Fruit fly (Drosophila melanogaster) whole organism, embryonic: ENCODE results near the gene CG17121.

Experiments used
- Bteb2 ChIP-seq: fragments of 200-800 bp; sonication (Bioruptor generic); optimal IDR thresholded peaks from 2 replicates; lab custom pipeline; 2016; ENCODE audit warnings: missing biosample characterization, missing genetic modification characterization
- CG10543 ChIP-seq: fragments of 200-800 bp; sonication (Bioruptor generic); optimal IDR thresholded peaks from 3 replicates; lab custom pipeline; 2017; ENCODE audit warnings: missing biosample characterization, mild to moderate bottlenecking, missing genetic modification characterization, moderate library complexity
- CG10565 ChIP-seq: fragments of 200-800 bp; sonication (Bioruptor generic); optimal IDR thresholded peaks from 3 replicates; lab custom pipeline; 2016; ENCODE audit warnings: missing biosample characterization, mild to moderate bottlenecking, missing genetic modification characterization
- CG10654 ChIP-seq: fragments of 200-800 bp; sonication (Bioruptor generic); optimal IDR thresholded peaks from 2 replicates; lab custom pipeline; 2016; ENCODE audit warnings: missing biosample characterization, missing genetic modification characterization
- CG10959 ChIP-seq: fragments of 200-800 bp; sonication (Bioruptor generic); IDR thresholded peaks from 2 replicates; pipeline ENCODE4 v1.3.6; 2022; ENCODE audit warnings: missing biosample characterization, missing genetic modification characterization
- CG11398 ChIP-seq: fragments of 200-800 bp; sonication (Bioruptor generic); optimal IDR thresholded peaks from 2 replicates; lab custom pipeline; 2016; ENCODE audit warnings: missing biosample characterization, missing genetic modification characterization
- CG13775 ChIP-seq: fragments of 200-800 bp; sonication (Bioruptor generic); optimal IDR thresholded peaks from 3 replicates; lab custom pipeline; 2017; ENCODE audit warnings: missing biosample characterization, mild to moderate bottlenecking, missing genetic modification characterization
- CG14710 ChIP-seq: fragments of 200-800 bp; sonication (Bioruptor generic); optimal IDR thresholded peaks from 3 replicates; lab custom pipeline; 2019; ENCODE audit warnings: missing biosample characterization, mild to moderate bottlenecking, missing genetic modification characterization, moderate library complexity
- CG17186 ChIP-seq: fragments of 200-800 bp; sonication (Bioruptor generic); optimal IDR thresholded peaks from 3 replicates; lab custom pipeline; 2017; ENCODE audit warnings: missing biosample characterization, missing genetic modification reagents, missing genetic modification characterization
- CG17361 ChIP-seq: fragments of 200-800 bp; sonication (Bioruptor generic); IDR thresholded peaks from 3 replicates; pipeline ENCODE4 v1.3.6; 2022; ENCODE audit warnings: missing biosample characterization, missing genetic modification characterization
- CG2199 ChIP-seq: fragments of 200-800 bp; sonication (Bioruptor generic); IDR thresholded peaks from 3 replicates; pipeline ENCODE4 v1.3.6; 2022; ENCODE audit warnings: missing biosample characterization, missing genetic modification characterization
- CG30020 ChIP-seq: fragments of 200-800 bp; optimal IDR thresholded peaks from 2 replicates; lab custom pipeline; 2019; ENCODE audit warnings: missing biosample characterization, mild to moderate bottlenecking, missing genetic modification characterization, moderate library complexity
- CG32772 ChIP-seq: fragments of 200-800 bp; sonication (Bioruptor generic); IDR thresholded peaks from 2 replicates; pipeline ENCODE4 v1.3.6; 2022; ENCODE audit warnings: missing biosample characterization, missing genetic modification characterization
- CG3281 ChIP-seq: fragments of 200-800 bp; sonication (Bioruptor generic); optimal IDR thresholded peaks from 3 replicates; lab custom pipeline; 2017; ENCODE audit warnings: missing biosample characterization, mild to moderate bottlenecking, missing genetic modification characterization
- CG4360 ChIP-seq: fragments of 200-800 bp; sonication (Bioruptor generic); IDR thresholded peaks from 2 replicates; pipeline ENCODE4 v1.3.6; 2022; ENCODE audit warnings: missing biosample characterization, missing genetic modification characterization
- CG6689 ChIP-seq: fragments of 200-800 bp; sonication (Bioruptor generic); IDR thresholded peaks from 2 replicates; pipeline ENCODE4 v1.3.6; 2022; ENCODE audit warnings: missing biosample characterization, missing genetic modification characterization
- D19A ChIP-seq: fragments of 200-800 bp; optimal IDR thresholded peaks from 3 replicates; lab custom pipeline; 2019; ENCODE audit warnings: missing biosample characterization, mild to moderate bottlenecking, missing genetic modification characterization, moderate library complexity
- E2f2 ChIP-seq: fragments of 200-800 bp; sonication (Bioruptor generic); IDR thresholded peaks from 2 replicates; pipeline ENCODE4 v1.3.6; 2022; ENCODE audit warnings: missing biosample characterization, missing genetic modification characterization
- Ets65A ChIP-seq: fragments of 200-800 bp; sonication (Bioruptor generic); peaks from one replicate; lab custom pipeline; 2016; ENCODE audit warnings: missing biosample characterization, missing genetic modification characterization
- H2.0 ChIP-seq: fragments of 200-800 bp; sonication (Bioruptor generic); IDR thresholded peaks from 2 replicates; pipeline ENCODE4 v1.3.6; 2022; ENCODE audit warnings: missing biosample characterization, missing genetic modification characterization
- Hmr ChIP-seq: fragments of 200-800 bp; sonication (Bioruptor generic); optimal IDR thresholded peaks from 3 replicates; lab custom pipeline; 2017; ENCODE audit warnings: mild to moderate bottlenecking, missing biosample characterization, missing genetic modification reagents, missing genetic modification characterization
- Hr39 ChIP-seq: fragments of >200 bp; optimal IDR thresholded peaks from 2 replicates; lab custom pipeline; 2017
- Lim3 ChIP-seq: fragments of 200-800 bp; sonication (Bioruptor generic); IDR thresholded peaks from 2 replicates; pipeline ENCODE4 v1.3.6; 2022; ENCODE audit warnings: missing biosample characterization, missing genetic modification characterization
- Meics ChIP-seq: fragments of 200-800 bp; sonication (Bioruptor generic); optimal IDR thresholded peaks from 2 replicates; lab custom pipeline; 2017; ENCODE audit warnings: missing biosample characterization, mild to moderate bottlenecking, missing genetic modification characterization
- Mrtf ChIP-seq: fragments of 200-800 bp; sonication (Bioruptor generic); IDR thresholded peaks from 3 replicates; pipeline ENCODE4 v1.3.6; 2022; ENCODE audit warnings: missing biosample characterization, missing genetic modification characterization
- Pdp1 ChIP-seq, 2 experiments: fragments of 200-800 bp; sonication (Bioruptor generic); optimal IDR thresholded peaks; 3 replicates each; lab custom pipeline; 2016; ENCODE audit warnings: missing biosample characterization in 2 of 2, missing genetic modification characterization in 2 of 2, mild to moderate bottlenecking in 1 of 2, moderate library complexity in 1 of 2
- Poxn ChIP-seq: fragments of 200-800 bp; sonication (Bioruptor generic); IDR thresholded peaks from 2 replicates; pipeline ENCODE4 v1.3.6; 2022; ENCODE audit warnings: missing biosample characterization, missing genetic modification characterization
- Spps ChIP-seq: fragments of 200-800 bp; sonication (Bioruptor generic); optimal IDR thresholded peaks from 2 replicates; lab custom pipeline; 2018; ENCODE audit warnings: missing biosample characterization, mild to moderate bottlenecking, missing genetic modification characterization
- ac ChIP-seq: fragments of 200-800 bp; sonication (Bioruptor generic); optimal IDR thresholded peaks from 3 replicates; lab custom pipeline; 2017; ENCODE audit warnings: missing biosample characterization, mild to moderate bottlenecking, missing genetic modification characterization
- bbx ChIP-seq: fragments of 200-800 bp; sonication (Bioruptor generic); IDR thresholded peaks from 2 replicates; pipeline ENCODE4 v1.3.6; 2022; ENCODE audit warnings: missing biosample characterization, missing genetic modification characterization; ENCODE audit not compliant: partially characterized antibody
- bcd ChIP-seq: fragments of 200-800 bp; sonication (Bioruptor generic); optimal IDR thresholded peaks from 2 replicates; lab custom pipeline; 2017; ENCODE audit warnings: missing biosample characterization, mild to moderate bottlenecking, missing genetic modification characterization
- cas ChIP-seq: fragments of 200-800 bp; sonication (Bioruptor generic); IDR thresholded peaks from 2 replicates; pipeline ENCODE4 v1.3.6; 2022; ENCODE audit warnings: missing biosample characterization, missing genetic modification characterization
- croc ChIP-seq: fragments of 200-800 bp; sonication (Bioruptor generic); conservative IDR thresholded peaks from 3 replicates; pipeline ENCODE4 v1.3.6; 2022; ENCODE audit warnings: missing biosample characterization, missing genetic modification characterization
- crol ChIP-seq: fragments of 200-800 bp; sonication (Bioruptor generic); IDR thresholded peaks from 2 replicates; pipeline ENCODE4 v1.3.6; 2022; ENCODE audit warnings: missing biosample characterization, missing genetic modification characterization
- da ChIP-seq: fragments of 200-800 bp; sonication (Bioruptor generic); optimal IDR thresholded peaks from 2 replicates; lab custom pipeline; 2016; ENCODE audit warnings: missing biosample characterization, missing genetic modification characterization
- dm ChIP-seq: fragments of 200-800 bp; sonication (Bioruptor generic); optimal IDR thresholded peaks from 3 replicates; lab custom pipeline; 2016; ENCODE audit warnings: missing biosample characterization, missing genetic modification characterization
- eyg ChIP-seq: fragments of 200-800 bp; sonication (Bioruptor generic); optimal IDR thresholded peaks from 3 replicates; lab custom pipeline; 2016; ENCODE audit warnings: missing biosample characterization, missing genetic modification characterization
- kni ChIP-seq: fragments of 200-800 bp; sonication (Bioruptor generic); optimal IDR thresholded peaks from 3 replicates; lab custom pipeline; 2017; ENCODE audit warnings: mild to moderate bottlenecking, missing biosample characterization, missing genetic modification reagents, missing genetic modification characterization
- mirr ChIP-seq: fragments of 200-800 bp; sonication (Bioruptor generic); optimal IDR thresholded peaks from 3 replicates; lab custom pipeline; 2018; ENCODE audit warnings: missing biosample characterization, mild to moderate bottlenecking, missing genetic modification characterization
- nerfin-2 ChIP-seq: fragments of 200-800 bp; sonication (Bioruptor generic); IDR thresholded peaks from 2 replicates; pipeline ENCODE4 v1.3.6; 2022; ENCODE audit warnings: missing biosample characterization, missing genetic modification characterization; ENCODE audit not compliant: partially characterized antibody
- prd ChIP-seq, 3 experiments: fragments of >200 bp in 2 of 3; fragments of 200-800 bp in 1 of 3; sonication (Bioruptor generic) in 1 of 3; optimal IDR thresholded peaks in 2 of 3; IDR thresholded peaks in 1 of 3; 2 replicates in 2 of 3; 3 replicates in 1 of 3; pipeline versions ENCODE4 v1.3.6 to Lab custom; 2017 to 2022; ENCODE audit warnings: missing biosample characterization in 1 of 3, missing genetic modification characterization in 1 of 3
- sqz ChIP-seq: fragments of 200-800 bp; sonication (Bioruptor generic); optimal IDR thresholded peaks from 3 replicates; lab custom pipeline; 2018; ENCODE audit warnings: missing biosample characterization, mild to moderate bottlenecking, missing genetic modification characterization
- toy ChIP-seq: fragments of 200-800 bp; sonication (Bioruptor generic); IDR thresholded peaks from 2 replicates; pipeline ENCODE4 v1.3.6; 2022; ENCODE audit warnings: missing biosample characterization, missing genetic modification characterization
- twi ChIP-seq: fragments of 200-800 bp; optimal IDR thresholded peaks from 2 replicates; lab custom pipeline; 2019; ENCODE audit warnings: missing biosample characterization, mild to moderate bottlenecking, missing genetic modification characterization, moderate library complexity
- yki ChIP-seq: fragments of >200 bp; optimal IDR thresholded peaks from 3 replicates; lab custom pipeline; 2018
- zen ChIP-seq: fragments of 200-800 bp; sonication (Bioruptor generic); optimal IDR thresholded peaks from 3 replicates; lab custom pipeline; 2018; ENCODE audit warnings: missing biosample characterization, mild to moderate bottlenecking, missing genetic modification characterization, moderate library complexity
- zf30C ChIP-seq: fragments of 200-800 bp; sonication (Bioruptor generic); optimal IDR thresholded peaks from 3 replicates; lab custom pipeline; 2018; ENCODE audit warnings: missing biosample characterization, mild to moderate bottlenecking, missing genetic modification characterization
- zfh1 ChIP-seq: fragments of 200-800 bp; sonication (Bioruptor generic); IDR thresholded peaks from 3 replicates; pipeline ENCODE4 v1.3.6; 2022; ENCODE audit warnings: missing biosample characterization, missing genetic modification characterization

CG17121 gene

dm6 chr3R:23028506-23028905 lies 19.5 kb downstream of the CG17121 start (continued):
- TF ChIP-seq Lim3 (GFP tag; lab: Robert Waterston, UW), result no peak
- TF ChIP-seq ac (GFP tag; lab: Kevin White, UChicago), result no peak
- peak; percentile 35 for TF ChIP-seq mirr (GFP tag; lab: Kevin White, UChicago)
- TF ChIP-seq CG10565 (GFP tag; lab: Kevin White, UChicago), result no peak
- no peak for TF ChIP-seq zen (tag; lab: Kevin White, UChicago)
- TF ChIP-seq toy, result peak; percentile 32; the same call in 1 of the 2 replicates
- TF ChIP-seq Mrtf (GFP tag; lab: Robert Waterston, UW), result peak; percentile 67
- peak; percentile 65 for TF ChIP-seq Poxn (GFP tag; lab: Robert Waterston, UW)
- TF ChIP-seq Pdp1 (GFP tag; optimal IDR thresholded peaks at IDR 0.05; lab: Kevin White, UChicago), result peak; percentile 58 to 64
- no peak for TF ChIP-seq zf30C
- no peak for TF ChIP-seq eyg
- TF ChIP-seq CG6689 (GFP tag; lab: Robert Waterston, UW), result peak; percentile 58
- TF ChIP-seq CG17186 (GFP tag; lab: Kevin White, UChicago), result no peak
- no peak for TF ChIP-seq Spps
- peak; percentile 53 for TF ChIP-seq CG10543 (GFP tag; lab: Kevin White, UChicago)
- no peak for TF ChIP-seq CG3281 (GFP tag; lab: Kevin White, UChicago)
- no peak for TF ChIP-seq dm (GFP tag; lab: Kevin White, UChicago)
- no peak for TF ChIP-seq da
- TF ChIP-seq sqz (GFP tag; lab: Kevin White, UChicago), result no peak
- peak; percentile 58; the same call in 1 of the 2 replicates for TF ChIP-seq cas (GFP tag; lab: Robert Waterston, UW)
- no peak for TF ChIP-seq CG11398 (GFP tag; lab: Kevin White, UChicago)
- no peak for TF ChIP-seq croc (GFP tag; lab: Robert Waterston, UW)
- no peak for TF ChIP-seq E2f2 (GFP tag; lab: Robert Waterston, UW)
- TF ChIP-seq Meics, result peak; percentile 64
- TF ChIP-seq, all 482 proteins: peak for 206

DNA sequence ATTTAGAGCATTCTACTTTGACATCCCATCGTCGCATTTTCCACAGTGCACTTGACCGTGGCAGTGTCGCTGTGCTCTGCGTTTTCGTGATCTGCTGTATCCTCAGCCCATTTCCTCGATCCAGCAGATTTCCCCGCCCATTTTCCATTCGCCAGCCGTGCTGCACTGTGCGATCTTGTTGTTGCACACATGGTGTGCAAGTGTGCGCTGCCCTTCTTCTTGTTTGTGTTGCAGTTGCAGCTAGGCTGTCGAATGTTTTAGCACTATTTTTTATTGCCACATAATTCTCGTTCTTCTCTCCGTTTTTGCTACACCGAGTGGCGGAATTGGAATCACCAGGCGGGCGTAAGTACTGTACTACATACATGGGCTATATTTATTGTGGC lies 20.6 kb downstream of the CG17121 start:
- TF ChIP-seq prd (optimal IDR thresholded peaks at IDR 0.05; lab: Kevin White, UChicago) (no peak), prd (GFP tag; IDR thresholded peaks at IDR 0.05; lab: Robert Waterston, UW) (no peak), CG4360 (GFP tag; lab: Robert Waterston, UW) (peak; percentile 44), D19A (tag; lab: Kevin White, UChicago) (no peak), CG17361 (0 out of 3 replicates have a peak, but pooled peaks have one; percentile 3), twi (tag; lab: Kevin White, UChicago) (peak; percentile 96)

DNA sequence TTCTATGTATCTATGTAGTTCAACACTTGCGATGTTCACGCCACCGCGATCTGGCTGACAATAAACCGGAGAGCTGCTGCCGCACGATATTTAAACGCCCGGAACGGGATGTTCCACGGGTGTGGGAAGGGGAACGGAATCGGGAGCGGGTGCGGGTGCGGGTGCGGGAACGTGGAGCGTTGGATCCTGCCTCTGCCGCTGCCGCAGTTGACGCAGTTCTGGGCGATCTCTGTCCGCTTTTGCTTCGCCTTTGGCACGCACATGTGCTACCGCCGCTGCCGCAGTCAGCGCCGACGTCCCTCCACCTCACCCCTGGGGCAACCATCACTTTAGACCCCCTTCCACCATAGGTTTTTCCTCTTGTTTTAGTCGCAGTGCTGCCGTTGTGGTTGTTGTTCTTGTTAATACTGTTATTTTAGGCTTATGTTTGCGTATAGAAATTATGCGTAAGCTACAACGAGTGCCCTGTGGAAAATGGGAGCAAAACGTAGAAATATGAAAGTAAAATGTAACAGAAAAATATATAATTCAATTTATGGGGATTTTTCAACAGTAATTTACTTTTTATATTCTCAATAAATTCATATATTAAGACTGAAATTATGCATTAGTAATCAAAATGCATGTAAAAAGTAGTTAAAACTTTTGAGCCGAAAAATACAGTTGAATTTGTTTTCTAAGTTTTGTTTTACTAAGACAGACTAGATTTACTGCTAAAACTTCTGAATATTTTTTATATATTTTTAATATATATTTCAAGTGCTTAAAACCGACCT lies 21.2 kb downstream of the CG17121 start, which contains the start of gene lmd:
TSS of gene lmd (minus strand) at position 62 of the 776 bp plus-strand sequence.
- TF ChIP-seq bcd (GFP tag; lab: Kevin White, UChicago), result no peak
- no peak for TF ChIP-seq Bteb2 (GFP tag; lab: Kevin White, UChicago)
- TF ChIP-seq Hmr (GFP tag; lab: Kevin White, UChicago), result no peak
- no peak for TF ChIP-seq CG10654 (GFP tag; lab: Kevin White, UChicago)
- TF ChIP-seq yki (lab: Kevin White, UChicago), result no peak
- no peak for TF ChIP-seq zfh1 (GFP tag; lab: Robert Waterston, UW)
- TF ChIP-seq Hr39 (lab: Kevin White, UChicago), result no peak
- no peak for TF ChIP-seq CG30020 (tag; lab: Kevin White, UChicago)
- TF ChIP-seq twi (tag; lab: Kevin White, UChicago), result peak; percentile 70
- TF ChIP-seq CG32772 (GFP tag; lab: Robert Waterston, UW), result 0 out of 2 replicates have a peak, but pooled peaks have one; percentile 10
- TF ChIP-seq H2.0, result no peak
- TF ChIP-seq CG10959 (GFP tag; lab: Robert Waterston, UW), result no peak
- no peak for TF ChIP-seq kni (GFP tag; lab: Kevin White, UChicago)
- TF ChIP-seq CG13775, result no peak
- TF ChIP-seq nerfin-2, result no peak
- peak; percentile 4 for TF ChIP-seq CG14710 (tag; lab: Kevin White, UChicago)
- peak; percentile 54 for TF ChIP-seq Ets65A
- TF ChIP-seq CG2199 (GFP tag; lab: Robert Waterston, UW), result no peak
- TF ChIP-seq Meics, result no peak
- TF ChIP-seq bbx (GFP tag; lab: Robert Waterston, UW), result no peak
- TF ChIP-seq CG4360 (GFP tag; lab: Robert Waterston, UW), result peak; percentile 77
- TF ChIP-seq crol (GFP tag; lab: Robert Waterston, UW), result peak; percentile 96
